Worm (Caenorhabditis elegans): ENCODE results near the gene gly-10.

ce11 chrIV:13783237-13784012 is 4.5 kb downstream of the gly-10 start, which contains the start of gene iscu-1:
- TF ChIP-seq nhr-237 (tag; optimal IDR thresholded peaks at IDR 0.05) (no peak), R02D3.7 (tag; optimal IDR thresholded peaks at IDR 0.05) (no peak), ztf-11 (tag; optimal IDR thresholded peaks at IDR 0.05) (no peak), mdl-1 (tag; optimal IDR thresholded peaks at IDR 0.05) (no peak), C34F6.9 (tag; optimal IDR thresholded peaks at IDR 0.05) (peak; percentile 52), nhr-12 (tag; optimal IDR thresholded peaks at IDR 0.05) (no peak), aly-2 (tag; optimal IDR thresholded peaks at IDR 0.05) (no peak), unc-62 (GFP tag; optimal IDR thresholded peaks at IDR 0.05) (no peak), ceh-82 (tag; optimal IDR thresholded peaks at IDR 0.05) (no peak), skn-1 (tag; optimal IDR thresholded peaks at IDR 0.05) (no peak)
